Worm (Caenorhabditis elegans): ENCODE measurements around the gene F11C1.4.

DNA sequence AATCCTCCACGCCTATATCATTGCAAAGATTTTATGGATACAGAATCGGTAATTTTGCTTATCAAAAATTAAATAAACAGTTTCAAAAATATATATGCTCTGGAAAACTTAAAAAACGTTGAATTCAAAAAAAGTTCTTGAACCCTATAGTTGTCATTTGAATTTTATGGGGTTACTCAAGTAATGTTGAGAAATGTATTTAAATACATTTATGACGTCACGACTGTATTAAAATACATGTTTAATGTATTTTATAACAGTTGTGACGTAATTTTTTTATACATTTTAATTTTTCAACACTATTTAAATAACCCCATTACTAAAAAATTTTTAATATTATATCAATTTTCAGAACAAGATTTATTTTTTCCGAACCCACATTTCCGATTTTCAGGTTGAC lies 19.3 kb downstream of the F11C1.4 start:
- TF ChIP-seq ama-1 (optimal IDR thresholded peaks at IDR 0.05) (no peak), unc-86 (tag; optimal IDR thresholded peaks at IDR 0.05) (no peak), elt-2 (tag; optimal IDR thresholded peaks at IDR 0.05) (no peak), ref-2 (tag; optimal IDR thresholded peaks at IDR 0.05) (no peak), F13H6.1 (tag; optimal IDR thresholded peaks at IDR 0.05) (no peak), nhr-11 (tag; optimal IDR thresholded peaks at IDR 0.05) (no peak), pha-4 (tag; optimal IDR thresholded peaks at IDR 0.05) (no peak), hlh-30 (tag; optimal IDR thresholded peaks at IDR 0.05; ENCODE audit: insufficient read depth) (no peak), fkh-10 (GFP tag; optimal IDR thresholded peaks at IDR 0.05) (no peak), zip-5 (tag; optimal IDR thresholded peaks at IDR 0.05) (no peak), npax-4 (tag; optimal IDR thresholded peaks at IDR 0.05) (no peak)
